Worm (Caenorhabditis elegans): ENCODE results near the gene hrg-7.

ce11 chrV:12749558-12749957, 7.7 kb downstream of the hrg-7 start:
- no peak for TF ChIP-seq fkh-10 (GFP tag; optimal IDR thresholded peaks at IDR 0.05)
- TF ChIP-seq F26F4.8 (GFP tag; conservative IDR thresholded peaks at IDR 0.05), result no peak
- TF ChIP-seq nhr-102 (tag; optimal IDR thresholded peaks at IDR 0.05), result no peak
- no peak for TF ChIP-seq nhr-237 (tag; optimal IDR thresholded peaks at IDR 0.05)
- TF ChIP-seq fos-1 (tag; optimal IDR thresholded peaks at IDR 0.05), result no peak
- no peak for TF ChIP-seq aha-1 (tag)

Measured in whole organism, L4 larva.